Worm (Caenorhabditis elegans): ENCODE measurements around the gene F59B2.15.

F59B2.15 gene

ce11 chrIII:8960664-8961063, 41.8 kb downstream of the F59B2.15 start, which contains the start of gene ZK643.6:
ZK643.6 (minus strand) TSS chrIII:8960764.
- TF ChIP-seq irx-1 (tag; optimal IDR thresholded peaks at IDR 0.05) (no peak), ceh-90 (tag; optimal IDR thresholded peaks at IDR 0.05) (no peak), C16A3.4 (tag; optimal IDR thresholded peaks at IDR 0.05) (no peak), mef-2 (tag; optimal IDR thresholded peaks at IDR 0.05) (no peak), rnt-1 (tag; optimal IDR thresholded peaks at IDR 0.05) (no peak), ama-1 (optimal IDR thresholded peaks at IDR 0.05) (no peak), nhr-76 (tag; optimal IDR thresholded peaks at IDR 0.05) (no peak), blmp-1 (tag; optimal IDR thresholded peaks at IDR 0.05) (no peak), efl-1 (optimal IDR thresholded peaks at IDR 0.05) (no peak), efl-1 (GFP tag; optimal IDR thresholded peaks at IDR 0.05 in 1 of 2) (peak in 1 of 2 experiments; percentile 33), ceh-82 (tag; optimal IDR thresholded peaks at IDR 0.05) (no peak), pag-3 (tag; optimal IDR thresholded peaks at IDR 0.05; ENCODE audit: borderline replicate concordance, insufficient read depth) (no peak), dsc-1 (tag; optimal IDR thresholded peaks at IDR 0.05) (peak; percentile 1), egl-27 (tag; optimal IDR thresholded peaks at IDR 0.05) (no peak), nhr-85 (tag) (no peak), ztf-11 (tag; optimal IDR thresholded peaks at IDR 0.05) (no peak)

DNA sequence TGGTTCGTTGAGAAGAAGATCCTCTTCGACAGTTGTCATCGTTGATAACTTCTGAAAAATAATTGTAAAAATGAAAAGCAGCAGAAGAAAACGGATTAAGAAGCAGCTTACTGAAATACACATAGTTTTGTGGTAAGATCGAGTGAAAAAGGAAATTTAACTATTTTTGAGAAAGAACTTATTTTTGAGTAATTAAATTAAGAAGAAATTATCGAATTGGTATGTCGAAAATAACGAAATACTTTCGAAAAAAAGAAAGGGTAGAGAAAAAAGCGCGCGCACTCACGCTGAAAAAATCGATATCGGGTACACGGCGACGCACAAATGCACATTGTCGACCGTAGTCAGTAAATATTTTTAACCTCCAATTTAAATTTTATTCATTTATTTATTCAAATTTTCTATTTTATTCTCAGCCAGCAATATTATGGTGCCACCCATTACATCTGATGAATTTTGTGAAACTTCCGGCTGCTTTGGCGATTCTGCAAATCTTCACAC, 46.2 kb downstream of the F59B2.15 start, which contains the start of the genes ZK643.5 and ZK643.2:
Gene ZK643.5, minus strand, starts transcription at position 51 of the 501 bp plus-strand sequence.
Gene ZK643.2, plus strand, starts transcription at position 395 of the 501 bp plus-strand sequence.
- peak; percentile 63 for TF ChIP-seq nhr-19 (GFP tag; conservative IDR thresholded peaks at IDR 0.05)
- no peak for TF ChIP-seq lin-39 (tag; optimal IDR thresholded peaks at IDR 0.05)
- peak; percentile 68 for TF ChIP-seq rnt-1 (tag; optimal IDR thresholded peaks at IDR 0.05)
- TF ChIP-seq C34B4.2 (tag; optimal IDR thresholded peaks at IDR 0.05) = no peak
- TF ChIP-seq mep-1 (tag; optimal IDR thresholded peaks at IDR 0.05) = peak; percentile 72
- peak; percentile 61 for TF ChIP-seq dsc-1 (tag; optimal IDR thresholded peaks at IDR 0.05)
- no peak for TF ChIP-seq nhr-12 (tag; optimal IDR thresholded peaks at IDR 0.05)
- TF ChIP-seq skn-1 (tag; optimal IDR thresholded peaks at IDR 0.05) = peak; percentile 71
- TF ChIP-seq alr-1 (tag; optimal IDR thresholded peaks at IDR 0.05; ENCODE audit: borderline replicate concordance) = no peak
- peak; percentile 92 to 98 for TF ChIP-seq lsy-2 (tag; optimal IDR thresholded peaks at IDR 0.05)
- no peak for TF ChIP-seq pax-3 (tag; optimal IDR thresholded peaks at IDR 0.05)
- TF ChIP-seq sup-37 (GFP tag; optimal IDR thresholded peaks at IDR 0.05) = no peak
- TF ChIP-seq blmp-1 (tag; optimal IDR thresholded peaks at IDR 0.05) = peak; percentile 70
- TF ChIP-seq unc-98 (GFP tag; IDR thresholded peaks at IDR 0.05) = no peak
- TF ChIP-seq ceh-88 (GFP tag; IDR thresholded peaks at IDR 0.05) = no peak
- no peak for TF ChIP-seq ceh-90 (tag; optimal IDR thresholded peaks at IDR 0.05)
- TF ChIP-seq ceh-8 (GFP tag; optimal IDR thresholded peaks at IDR 0.05) = no peak
- TF ChIP-seq ets-5 (GFP tag; IDR thresholded peaks at IDR 0.05) = no peak
- no peak for TF ChIP-seq hpl-2 (GFP tag; optimal IDR thresholded peaks at IDR 0.05)
- TF ChIP-seq lin-14 (GFP tag; optimal IDR thresholded peaks at IDR 0.05) = peak; percentile 70
- peak; percentile 57 to 79 for TF ChIP-seq efl-1 (optimal IDR thresholded peaks at IDR 0.05)
- peak; percentile 82 to 96 for TF ChIP-seq efl-1 (GFP tag; optimal IDR thresholded peaks at IDR 0.05 in 1 of 2)
- no peak for TF ChIP-seq nhr-84 (tag; optimal IDR thresholded peaks at IDR 0.05)
- peak; percentile 74 for TF ChIP-seq swsn-7 (tag; optimal IDR thresholded peaks at IDR 0.05)
- TF ChIP-seq lir-3 (tag; optimal IDR thresholded peaks at IDR 0.05; ENCODE audit: poor library complexity) = peak; percentile 68
- peak; percentile 45 for TF ChIP-seq nhr-85 (tag)
- no peak for TF ChIP-seq elt-2 (tag; optimal IDR thresholded peaks at IDR 0.05)
- peak; percentile 76 to 90 for TF ChIP-seq lin-35 (GFP tag; optimal IDR thresholded peaks at IDR 0.05)
- no peak for TF ChIP-seq pag-3 (tag; optimal IDR thresholded peaks at IDR 0.05; ENCODE audit: borderline replicate concordance, insufficient read depth)
- TF ChIP-seq zag-1 (tag; optimal IDR thresholded peaks at IDR 0.05) = no peak
- TF ChIP-seq egl-13 (tag; optimal IDR thresholded peaks at IDR 0.05) = peak; percentile 65
- TF ChIP-seq snpc-4 (tag; optimal IDR thresholded peaks at IDR 0.05) = no peak
- TF ChIP-seq fkh-10 (GFP tag; optimal IDR thresholded peaks at IDR 0.05) = no peak
- peak; percentile 26 for TF ChIP-seq unc-130 (tag; optimal IDR thresholded peaks at IDR 0.05)
- peak in 1 of 6 experiments; percentile 56 for TF ChIP-seq elt-3 (tag; optimal IDR thresholded peaks at IDR 0.05)
- TF ChIP-seq fos-1 (tag; optimal IDR thresholded peaks at IDR 0.05) = peak; percentile 21
- peak in 1 of 2 experiments; percentile 7 for TF ChIP-seq ztf-11 (tag; optimal IDR thresholded peaks at IDR 0.05)
- no peak for TF ChIP-seq unc-30 (tag; optimal IDR thresholded peaks at IDR 0.05)
- TF ChIP-seq egl-27 (tag; optimal IDR thresholded peaks at IDR 0.05) = no peak
- no peak for TF ChIP-seq sptf-1 (tag; optimal IDR thresholded peaks at IDR 0.05)
- no peak for TF ChIP-seq aha-1 (tag; optimal IDR thresholded peaks at IDR 0.05)
- no peak for TF ChIP-seq unc-62 (GFP tag; optimal IDR thresholded peaks at IDR 0.05)
- TF ChIP-seq ama-1 (optimal IDR thresholded peaks at IDR 0.05) = no peak
- no peak for TF ChIP-seq Y116A8C.19 (tag; optimal IDR thresholded peaks at IDR 0.05; ENCODE audit: borderline replicate concordance)
- no peak for TF ChIP-seq hlh-4 (tag; optimal IDR thresholded peaks at IDR 0.05)
